Worm (Caenorhabditis elegans) whole organism, L2 larva: ENCODE results near the gene zyg-1.

Source experiments
- aly-2 ChIP-seq: fragments of 150-350 bp; optimal IDR thresholded peaks from 2 replicates; lab custom pipeline; 2014; ENCODE audit warnings: missing biosample characterization, missing genetic modification characterization
- lsy-2 ChIP-seq, 2 experiments: fragments of 150-350 bp in 1 of 2; sonication (generic microtip) in 1 of 2; optimal IDR thresholded peaks; 2 replicates each; lab custom pipeline; 2014 to 2017; ENCODE audit warnings: missing biosample characterization in 2 of 2, missing genetic modification characterization in 2 of 2
- mdl-1 ChIP-seq, 2 experiments: fragments of 150-350 bp in 1 of 2; sonication (generic microtip) in 1 of 2; optimal IDR thresholded peaks; 2 replicates each; lab custom pipeline; 2017; ENCODE audit warnings: missing biosample characterization in 2 of 2, missing genetic modification characterization in 2 of 2
- nhr-11 ChIP-seq: fragments of 150-350 bp; optimal IDR thresholded peaks from 2 replicates; lab custom pipeline; 2014; ENCODE audit warnings: missing biosample characterization, missing genetic modification characterization
- nhr-77 ChIP-seq: fragments of 150-350 bp; optimal IDR thresholded peaks from 2 replicates; lab custom pipeline; 2014; ENCODE audit warnings: missing biosample characterization, missing genetic modification characterization
- unc-39 ChIP-seq: fragments of 150-350 bp; optimal IDR thresholded peaks from 2 replicates; lab custom pipeline; 2014; ENCODE audit warnings: missing biosample characterization, missing genetic modification characterization
- unc-62 ChIP-seq: fragments of 150-350 bp; optimal IDR thresholded peaks from 2 replicates; lab custom pipeline; 2014; ENCODE audit warnings: missing biosample characterization, missing genetic modification reagents, missing genetic modification characterization
- zag-1 ChIP-seq: fragments of 150-350 bp; optimal IDR thresholded peaks from 2 replicates; lab custom pipeline; 2014; ENCODE audit warnings: missing biosample characterization, missing genetic modification characterization
- ztf-4 ChIP-seq: fragments of 150-350 bp; optimal IDR thresholded peaks from 2 replicates; lab custom pipeline; 2014; ENCODE audit warnings: missing biosample characterization, missing genetic modification characterization

DNA sequence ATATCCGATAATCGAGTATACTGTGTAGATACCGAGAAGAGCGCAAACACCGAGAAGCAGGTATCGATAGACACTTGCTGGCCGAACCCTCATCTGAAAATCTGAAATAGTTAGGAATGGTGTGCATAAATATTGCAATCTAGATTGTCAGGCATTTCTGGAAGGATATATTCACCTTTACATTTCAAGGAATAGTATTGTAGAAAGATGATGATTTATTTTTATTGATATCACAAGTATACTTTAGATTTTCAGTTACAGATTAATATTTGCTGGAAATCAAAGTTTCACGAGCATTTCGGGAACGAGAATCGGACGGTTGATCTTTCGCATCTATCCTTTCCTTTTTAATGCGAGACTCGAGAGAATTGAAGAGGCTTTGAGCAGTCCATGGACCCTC, 10.1 kb downstream of the zyg-1 start, which contains the start of gene fut-3:
- TF ChIP-seq nhr-77 (tag; lab: Kevin White, UChicago) (no peak), aly-2 (tag; lab: Kevin White, UChicago) (no peak), lsy-2 (tag; optimal IDR thresholded peaks at IDR 0.05; lab: Kevin White, UChicago) (no peak), unc-62 (GFP tag; lab: Kevin White, UChicago) (no peak), nhr-11 (tag; lab: Kevin White, UChicago) (no peak), unc-39 (tag; lab: Kevin White, UChicago) (no peak), ztf-4 (no peak), mdl-1 (tag; optimal IDR thresholded peaks at IDR 0.05; lab: Kevin White, UChicago) (no peak), zag-1 (tag; lab: Kevin White, UChicago) (no peak)
